Fruit fly (Drosophila melanogaster) Kc167 (cell line): ENCODE results near the gene CG11816.

ENCODE experiments used
- Myc ChIP-seq: fragments of >200 bp; optimal IDR thresholded peaks from 2 replicates; lab custom pipeline; 2017; ENCODE audit warnings: missing external identifiers
- Sin3A ChIP-seq: fragments of >200 bp; optimal IDR thresholded peaks from 2 replicates; lab custom pipeline; 2018; ENCODE audit warnings: missing external identifiers
- h ChIP-seq: fragments of >200 bp; optimal IDR thresholded peaks from 3 replicates; lab custom pipeline; 2018; ENCODE audit warnings: missing external identifiers
- insv ChIP-seq: fragments of >200 bp; optimal IDR thresholded peaks from 3 replicates; lab custom pipeline; 2018; ENCODE audit warnings: missing external identifiers
- psq ChIP-seq: fragments of >200 bp; optimal IDR thresholded peaks from 2 replicates; lab custom pipeline; 2017; ENCODE audit warnings: missing external identifiers
- ttk ChIP-seq: sonication (Bioruptor generic); optimal IDR thresholded peaks from 2 replicates; lab custom pipeline; 2017; ENCODE audit warnings: missing external identifiers

The CG11816 gene

dm6 chrX:13530199-13530788, 25.3 kb downstream of the CG11816 start, which contains the start of gene CG44428:
CG44428 (minus strand) TSS chrX:13530249.
- no peak for TF ChIP-seq Sin3A (lab: Kevin White, UChicago)
- TF ChIP-seq Myc (lab: Kevin White, UChicago), result no peak
- no peak for TF ChIP-seq h (lab: Kevin White, UChicago)
- TF ChIP-seq psq (lab: Kevin White, UChicago), result no peak
- TF ChIP-seq insv (lab: Kevin White, UChicago), result no peak
- TF ChIP-seq ttk, result no peak

- no peak for TF ChIP-seq Myc (lab: Kevin White, UChicago)
- TF ChIP-seq h (lab: Kevin White, UChicago), result no peak
- TF ChIP-seq insv (lab: Kevin White, UChicago), result no peak
- TF ChIP-seq psq (lab: Kevin White, UChicago), result no peak
- no peak for TF ChIP-seq ttk
- TF ChIP-seq Sin3A (lab: Kevin White, UChicago), result no peak
These were observed 25.9 kb downstream of the CG11816 start for dm6 chrX:13529673-13530072.

- no peak for TF ChIP-seq ttk
- TF ChIP-seq insv (lab: Kevin White, UChicago), result no peak
- no peak for TF ChIP-seq psq (lab: Kevin White, UChicago)
- no peak for TF ChIP-seq Myc (lab: Kevin White, UChicago)
- no peak for TF ChIP-seq h (lab: Kevin White, UChicago)
- no peak for TF ChIP-seq Sin3A (lab: Kevin White, UChicago)
These were observed 27.9 kb downstream of the CG11816 start, which contains the start of gene CG15754 for dm6 chrX:13527706-13528105. CG15754 (plus strand) TSS chrX:13528006.
